Worm (Caenorhabditis elegans): ENCODE measurements around the gene srh-36.

ce11 chrV:2780786-2781185 lies 40.7 kb downstream of the srh-36 start, which contains the start of gene R05D8.11:
- TF ChIP-seq flt-1 (GFP tag; IDR thresholded peaks at IDR 0.05) (no peak), klf-2 (GFP tag; conservative IDR thresholded peaks at IDR 0.05) (no peak), cog-1 (tag; optimal IDR thresholded peaks at IDR 0.05) (no peak), med-1 (GFP tag; optimal IDR thresholded peaks at IDR 0.05; ENCODE audit: insufficient read depth) (no peak), ztf-29 (GFP tag; IDR thresholded peaks at IDR 0.05) (no peak), ref-1 (GFP tag; conservative IDR thresholded peaks at IDR 0.05) (no peak)
